Worm (Caenorhabditis elegans) whole organism, early embryonic: ENCODE data around the gene R12B2.8.

Source experiments
- aly-1 ChIP-seq: sonication (generic microtip); optimal IDR thresholded peaks from 2 replicates; lab custom pipeline; 2016; ENCODE audit warnings: missing genetic modification characterization, missing compliant biosample characterization
- tra-4 ChIP-seq: sonication (generic microtip); optimal IDR thresholded peaks from 2 replicates; lab custom pipeline; 2017; ENCODE audit warnings: missing genetic modification characterization, missing compliant biosample characterization

ce11 chrIII:5859008-5859407 is 35.3 kb downstream of the R12B2.8 start, which contains the start of gene dpf-4:
- TF ChIP-seq tra-4 = no peak
- no peak for TF ChIP-seq aly-1 (tag; lab: Kevin White, UChicago)
